Fruit fly (Drosophila melanogaster): ENCODE measurements around the gene Eaf6.

Gene Eaf6

dm6 chr3L:5637477-5637876, 29.4 kb upstream of the Eaf6 start:
- TF ChIP-seq h (GFP tag; optimal IDR thresholded peaks at IDR 0.05) (peak; percentile 58), rgr (GFP tag; optimal IDR thresholded peaks at IDR 0.05) (peak; percentile 43), psq (GFP tag; optimal IDR thresholded peaks at IDR 0.05) (peak; percentile 48), Jra (GFP tag; optimal IDR thresholded peaks at IDR 0.05) (no peak), br (GFP tag; optimal IDR thresholded peaks at IDR 0.05) (peak; percentile 31), tai (GFP tag; optimal IDR thresholded peaks at IDR 0.05) (no peak), Vsx2 (GFP tag; optimal IDR thresholded peaks at IDR 0.05; ENCODE audit: partially characterized antibody) (no peak), usp (GFP tag; optimal IDR thresholded peaks at IDR 0.05) (no peak), foxo (GFP tag; optimal IDR thresholded peaks at IDR 0.05) (peak in 1 of 2 experiments; percentile 61), fru (GFP tag; optimal IDR thresholded peaks at IDR 0.05) (peak; percentile 65), woc (GFP tag; optimal IDR thresholded peaks at IDR 0.05) (no peak), GATAd (GFP tag; optimal IDR thresholded peaks at IDR 0.05) (no peak), ey (GFP tag; optimal IDR thresholded peaks at IDR 0.05) (peak; percentile 54), Mio (GFP tag; optimal IDR thresholded peaks at IDR 0.05) (no peak), HLH106 (tag; optimal IDR thresholded peaks at IDR 0.05) (peak; percentile 58), Hr78 (GFP tag; optimal IDR thresholded peaks at IDR 0.05) (no peak), OdsH (GFP tag; optimal IDR thresholded peaks at IDR 0.05) (peak; percentile 43), sage (GFP tag; optimal IDR thresholded peaks at IDR 0.05) (no peak), Dif (GFP tag; optimal IDR thresholded peaks at IDR 0.05; ENCODE audit: partially characterized antibody) (no peak), Dfd (GFP tag; optimal IDR thresholded peaks at IDR 0.05) (no peak), jim (GFP tag; optimal IDR thresholded peaks at IDR 0.05) (no peak), Rel (GFP tag; optimal IDR thresholded peaks at IDR 0.05) (no peak), Rel (tag; optimal IDR thresholded peaks at IDR 0.05) (no peak), Hr83 (GFP tag; optimal IDR thresholded peaks at IDR 0.05; ENCODE audit: poor library complexity, severe bottlenecking) (no peak), CG9705 (GFP tag; optimal IDR thresholded peaks at IDR 0.05) (peak; percentile 25), Sp1 (GFP tag; optimal IDR thresholded peaks at IDR 0.05) (peak; percentile 63), dsf (GFP tag; optimal IDR thresholded peaks at IDR 0.05; ENCODE audit: borderline replicate concordance) (no peak), brk (GFP tag; optimal IDR thresholded peaks at IDR 0.05) (no peak), sv (GFP tag; optimal IDR thresholded peaks at IDR 0.05) (no peak), Hnf4 (GFP tag; optimal IDR thresholded peaks at IDR 0.05) (no peak), CG32264 (GFP tag; optimal IDR thresholded peaks at IDR 0.05) (no peak), Abd-B (GFP tag; optimal IDR thresholded peaks at IDR 0.05) (no peak), CrebA (GFP tag; optimal IDR thresholded peaks at IDR 0.05; ENCODE audit: borderline replicate concordance) (no peak), lola (GFP tag; optimal IDR thresholded peaks at IDR 0.05) (no peak), N (GFP tag; optimal IDR thresholded peaks at IDR 0.05) (no peak), dl (GFP tag; optimal IDR thresholded peaks at IDR 0.05; ENCODE audit: insufficient read depth in 1 of 2, partially characterized antibody in 2 of 2) (no peak), Myc (optimal IDR thresholded peaks at IDR 0.05) (no peak), dmrt93B (GFP tag; optimal IDR thresholded peaks at IDR 0.05) (peak; percentile 10), pan (optimal IDR thresholded peaks at IDR 0.05) (no peak)

dm6 chr3L:5635237-5636025, 27.3 kb upstream of the Eaf6 start:
- peak; percentile 4 for TF ChIP-seq fru (GFP tag; optimal IDR thresholded peaks at IDR 0.05)
- no peak for TF ChIP-seq CrebA (GFP tag; optimal IDR thresholded peaks at IDR 0.05; ENCODE audit: borderline replicate concordance)
- TF ChIP-seq Jra (GFP tag; optimal IDR thresholded peaks at IDR 0.05) = no peak
- TF ChIP-seq foxo (GFP tag; optimal IDR thresholded peaks at IDR 0.05) = peak in 1 of 2 experiments; percentile 4
